Worm (Caenorhabditis elegans) whole organism, L3 larva: Measurements from ENCODE around the gene K11G9.5.

Source experiments
- R02D3.7 ChIP-seq: fragments of 150-350 bp; optimal IDR thresholded peaks from 2 replicates; lab custom pipeline; 2014; ENCODE audit warnings: missing biosample characterization, missing genetic modification characterization
- ceh-16 ChIP-seq: sonication (generic microtip); optimal IDR thresholded peaks from 2 replicates; lab custom pipeline; 2017; ENCODE audit warnings: missing biosample characterization, missing genetic modification characterization
- ceh-82 ChIP-seq: fragments of 150-350 bp; optimal IDR thresholded peaks from 2 replicates; lab custom pipeline; 2014; ENCODE audit warnings: missing biosample characterization, missing genetic modification characterization
- elt-1 ChIP-seq: fragments of 150-350 bp; optimal IDR thresholded peaks from 2 replicates; lab custom pipeline; 2014; ENCODE audit warnings: missing biosample characterization, missing genetic modification characterization
- elt-3 ChIP-seq, 3 experiments: fragments of 150-350 bp in 1 of 3; sonication (generic microtip) in 2 of 3; optimal IDR thresholded peaks; 2 replicates in 2 of 3; 4 replicates in 1 of 3; lab custom pipeline; 2014 to 2017; ENCODE audit warnings: missing biosample characterization in 3 of 3, missing genetic modification characterization in 3 of 3
- fkh-10 ChIP-seq: sonication (generic microtip); optimal IDR thresholded peaks from 2 replicates; lab custom pipeline; 2017; ENCODE audit warnings: missing biosample characterization, missing genetic modification reagents, missing genetic modification characterization
- nhr-11 ChIP-seq: fragments of 150-350 bp; optimal IDR thresholded peaks from 2 replicates; lab custom pipeline; 2014; ENCODE audit warnings: missing biosample characterization, missing genetic modification characterization
- nhr-237 ChIP-seq: fragments of 150-350 bp; optimal IDR thresholded peaks from 2 replicates; lab custom pipeline; 2014; ENCODE audit warnings: missing biosample characterization, missing genetic modification characterization
- nhr-76 ChIP-seq: fragments of 150-350 bp; sonication (generic microtip); optimal IDR thresholded peaks from 5 replicates; lab custom pipeline; 2014; ENCODE audit warnings: missing biosample characterization, missing genetic modification characterization
- snpc-4 ChIP-seq: fragments of 150-350 bp; optimal IDR thresholded peaks from 2 replicates; lab custom pipeline; 2014; ENCODE audit warnings: missing biosample characterization, missing genetic modification characterization
- ztf-11 ChIP-seq: fragments of 150-350 bp; optimal IDR thresholded peaks from 2 replicates; lab custom pipeline; 2014; ENCODE audit warnings: missing biosample characterization, missing genetic modification characterization

ce11 chrV:6669520-6669919, 18.8 kb downstream of the K11G9.5 start, which contains the start of gene cest-28:
- TF ChIP-seq ztf-11 (tag; lab: Kevin White, UChicago) = no peak
- TF ChIP-seq nhr-11 (tag; lab: Kevin White, UChicago) = no peak
- TF ChIP-seq elt-3 (tag; optimal IDR thresholded peaks at IDR 0.05; lab: Kevin White, UChicago) = no peak
- no peak for TF ChIP-seq ceh-16 (tag; lab: Kevin White, UChicago)
- TF ChIP-seq snpc-4 (tag; lab: Kevin White, UChicago) = no peak
- no peak for TF ChIP-seq nhr-76
- TF ChIP-seq fkh-10 (GFP tag; lab: Kevin White, UChicago) = no peak
- TF ChIP-seq ceh-82 = no peak
- TF ChIP-seq R02D3.7 = no peak
- no peak for TF ChIP-seq nhr-237 (tag; lab: Kevin White, UChicago)
- TF ChIP-seq elt-1 (tag; lab: Kevin White, UChicago) = no peak
